Fruit fly (Drosophila melanogaster) whole organism, embryonic: ENCODE results near the gene CG3704.
A peak's percentile ranks its signal among the peaks of the same experiment; 100 is the strongest.

Experiments
- Atf-2 ChIP-seq: fragments of 200-800 bp; sonication (Bioruptor generic); optimal IDR thresholded peaks from 2 replicates; lab custom pipeline; 2016; ENCODE audit warnings: missing biosample characterization, missing genetic modification characterization
- Atf3 ChIP-seq: fragments of 200-800 bp; sonication (Bioruptor generic); optimal IDR thresholded peaks from 3 replicates; lab custom pipeline; 2016; ENCODE audit warnings: missing biosample characterization, missing genetic modification characterization
- Bgb ChIP-seq: fragments of 200-800 bp; sonication (Bioruptor generic); IDR thresholded peaks from 2 replicates; pipeline ENCODE4 v1.3.6; 2022; ENCODE audit warnings: missing biosample characterization, missing genetic modification characterization; ENCODE audit not compliant: partially characterized antibody
- CG10267 ChIP-seq: fragments of 200-800 bp; sonication (Bioruptor generic); optimal IDR thresholded peaks from 2 replicates; lab custom pipeline; 2018; ENCODE audit warnings: missing biosample characterization, mild to moderate bottlenecking, missing genetic modification characterization, moderate library complexity
- CG10366 ChIP-seq: fragments of 200-800 bp; sonication (Bioruptor generic); IDR thresholded peaks from 2 replicates; pipeline ENCODE4 v1.3.6; 2022; ENCODE audit warnings: missing biosample characterization, missing genetic modification characterization
- CG10462 ChIP-seq: fragments of 200-800 bp; sonication (Bioruptor generic); optimal IDR thresholded peaks from 2 replicates; lab custom pipeline; 2016; ENCODE audit warnings: missing biosample characterization, missing genetic modification characterization
- CG10959 ChIP-seq: fragments of 200-800 bp; sonication (Bioruptor generic); IDR thresholded peaks from 2 replicates; pipeline ENCODE4 v1.3.6; 2022; ENCODE audit warnings: missing biosample characterization, missing genetic modification characterization
- CG10979 ChIP-seq: fragments of 200-800 bp; sonication (Bioruptor generic); optimal IDR thresholded peaks from 2 replicates; lab custom pipeline; 2018; ENCODE audit warnings: missing biosample characterization, mild to moderate bottlenecking, missing genetic modification characterization, moderate library complexity
- CG11560 ChIP-seq: fragments of 200-800 bp; sonication (Bioruptor generic); IDR thresholded peaks from 3 replicates; pipeline ENCODE4 v1.3.6; 2022; ENCODE audit warnings: missing biosample characterization, missing genetic modification characterization
- CG12299 ChIP-seq: fragments of 200-800 bp; sonication (Bioruptor generic); optimal IDR thresholded peaks from 2 replicates; lab custom pipeline; 2018; ENCODE audit warnings: missing biosample characterization, mild to moderate bottlenecking, missing genetic modification characterization
- CG12769 ChIP-seq: fragments of 200-800 bp; sonication (Bioruptor generic); optimal IDR thresholded peaks from 2 replicates; lab custom pipeline; 2019; ENCODE audit warnings: missing biosample characterization, mild to moderate bottlenecking, missing genetic modification characterization, moderate library complexity
- CG14050 ChIP-seq: fragments of 200-800 bp; sonication (Bioruptor generic); IDR thresholded peaks from 3 replicates; pipeline ENCODE4 v1.3.6; 2022; ENCODE audit warnings: missing biosample characterization, missing genetic modification characterization
- CG14860 ChIP-seq: fragments of 200-800 bp; sonication (Bioruptor generic); IDR thresholded peaks from 3 replicates; pipeline ENCODE4 v1.3.6; 2022; ENCODE audit warnings: missing biosample characterization, missing genetic modification characterization; ENCODE audit not compliant: partially characterized antibody
- CG18599 ChIP-seq: fragments of 200-800 bp; sonication (Bioruptor generic); optimal IDR thresholded peaks from 3 replicates; lab custom pipeline; 2017; ENCODE audit warnings: missing biosample characterization, missing genetic modification characterization, mild to moderate bottlenecking, moderate library complexity, missing genetic modification reagents
- CG2129 ChIP-seq: fragments of 200-800 bp; sonication (Bioruptor generic); IDR thresholded peaks from 2 replicates; pipeline ENCODE4 v1.3.6; 2022; ENCODE audit warnings: missing biosample characterization, missing genetic modification characterization; ENCODE audit not compliant: partially characterized antibody
- CG3065 ChIP-seq: fragments of 200-800 bp; sonication (Bioruptor generic); optimal IDR thresholded peaks from 2 replicates; lab custom pipeline; 2016; ENCODE audit warnings: missing biosample characterization, missing genetic modification characterization
- CG31441 ChIP-seq: fragments of 200-800 bp; sonication (Bioruptor generic); IDR thresholded peaks from 2 replicates; pipeline ENCODE4 v1.3.6; 2022; ENCODE audit warnings: missing biosample characterization, missing genetic modification characterization
- CG4424 ChIP-seq: fragments of 200-800 bp; sonication (Bioruptor generic); optimal IDR thresholded peaks from 3 replicates; lab custom pipeline; 2016; ENCODE audit warnings: missing biosample characterization, missing genetic modification characterization
- CG5180 ChIP-seq: fragments of 200-800 bp; sonication (Bioruptor generic); optimal IDR thresholded peaks from 3 replicates; lab custom pipeline; 2017; ENCODE audit warnings: missing biosample characterization, missing genetic modification characterization, mild to moderate bottlenecking, moderate library complexity, missing genetic modification reagents
- CG6175 ChIP-seq: fragments of 200-800 bp; sonication (Bioruptor generic); IDR thresholded peaks from 3 replicates; pipeline ENCODE4 v1.3.6; 2022; ENCODE audit warnings: missing biosample characterization, missing genetic modification characterization
- CG6689 ChIP-seq: fragments of 200-800 bp; sonication (Bioruptor generic); IDR thresholded peaks from 2 replicates; pipeline ENCODE4 v1.3.6; 2022; ENCODE audit warnings: missing biosample characterization, missing genetic modification characterization
- GATAe ChIP-seq: fragments of 200-800 bp; sonication (Bioruptor generic); conservative IDR thresholded peaks from 2 replicates; pipeline ENCODE4 v1.3.6; 2022; ENCODE audit warnings: missing biosample characterization, missing genetic modification characterization
- Gug ChIP-seq: fragments of 200-800 bp; sonication (Bioruptor generic); IDR thresholded peaks from 4 replicates; pipeline ENCODE4 v1.3.6; 2022; ENCODE audit warnings: missing biosample characterization, missing genetic modification characterization
- HHEX ChIP-seq: fragments of 200-800 bp; sonication (Bioruptor generic); optimal IDR thresholded peaks from 3 replicates; lab custom pipeline; 2017; ENCODE audit warnings: missing biosample characterization, mild to moderate bottlenecking, missing genetic modification characterization, missing genetic modification reagents
- Hey ChIP-seq: fragments of 200-800 bp; sonication (Bioruptor generic); optimal IDR thresholded peaks from 3 replicates; lab custom pipeline; 2018; ENCODE audit warnings: missing biosample characterization, mild to moderate bottlenecking, missing genetic modification characterization
- HmgD ChIP-seq: fragments of 200-800 bp; sonication (Bioruptor generic); optimal IDR thresholded peaks from 3 replicates; lab custom pipeline; 2016; ENCODE audit warnings: missing biosample characterization, missing genetic modification characterization
- NC2α ChIP-seq: fragments of 200-800 bp; sonication (Bioruptor generic); optimal IDR thresholded peaks from 2 replicates; lab custom pipeline; 2016; ENCODE audit warnings: missing biosample characterization, missing genetic modification characterization
- Nf-YC ChIP-seq: fragments of 200-800 bp; optimal IDR thresholded peaks from 3 replicates; lab custom pipeline; 2019; ENCODE audit warnings: missing biosample characterization, mild to moderate bottlenecking, missing genetic modification characterization, moderate library complexity
- Pdp1 ChIP-seq, 2 experiments: fragments of 200-800 bp; sonication (Bioruptor generic); optimal IDR thresholded peaks; 3 replicates each; lab custom pipeline; 2016; ENCODE audit warnings: missing biosample characterization in 2 of 2, missing genetic modification characterization in 2 of 2, mild to moderate bottlenecking in 1 of 2, moderate library complexity in 1 of 2
- Sox100B ChIP-seq: fragments of 200-800 bp; sonication (Bioruptor generic); optimal IDR thresholded peaks from 3 replicates; lab custom pipeline; 2018; ENCODE audit warnings: missing biosample characterization, mild to moderate bottlenecking, missing genetic modification characterization
- Sry-δ ChIP-seq: fragments of 200-800 bp; sonication (Bioruptor generic); optimal IDR thresholded peaks from 2 replicates; lab custom pipeline; 2016; ENCODE audit warnings: missing biosample characterization, missing genetic modification characterization
- Ssrp ChIP-seq: fragments of 200-800 bp; sonication (Bioruptor generic); optimal IDR thresholded peaks from 2 replicates; lab custom pipeline; 2018; ENCODE audit warnings: missing biosample characterization, mild to moderate bottlenecking, missing genetic modification characterization, moderate library complexity
- bsh ChIP-seq, 2 experiments: fragments of 200-800 bp; sonication (Bioruptor generic); optimal IDR thresholded peaks; 2 replicates each; lab custom pipeline; 2017 to 2018; ENCODE audit warnings: mild to moderate bottlenecking in 2 of 2, missing biosample characterization in 2 of 2, missing genetic modification characterization in 2 of 2, moderate library complexity in 1 of 2
- dmrt99B ChIP-seq: fragments of 200-800 bp; sonication (Bioruptor generic); optimal IDR thresholded peaks from 2 replicates; lab custom pipeline; 2018; ENCODE audit warnings: missing biosample characterization, mild to moderate bottlenecking, missing genetic modification characterization, moderate library complexity
- dysf ChIP-seq: fragments of 200-800 bp; sonication (Bioruptor generic); IDR thresholded peaks from 3 replicates; pipeline ENCODE4 v1.3.6; 2022; ENCODE audit warnings: missing biosample characterization, missing genetic modification characterization
- grau ChIP-seq: fragments of 200-800 bp; optimal IDR thresholded peaks from 3 replicates; lab custom pipeline; 2019; ENCODE audit warnings: missing biosample characterization, mild to moderate bottlenecking, missing genetic modification characterization, moderate library complexity
- gsb ChIP-seq: fragments of 200-800 bp; sonication (Bioruptor generic); IDR thresholded peaks from 2 replicates; pipeline ENCODE4 v1.3.6; 2022; ENCODE audit warnings: missing biosample characterization, missing genetic modification characterization
- ind ChIP-seq: fragments of 200-800 bp; sonication (Bioruptor generic); optimal IDR thresholded peaks from 3 replicates; lab custom pipeline; 2016; ENCODE audit warnings: missing biosample characterization, missing genetic modification characterization
- insv ChIP-seq, 2 experiments: fragments of 200-800 bp; sonication (Bioruptor generic); optimal IDR thresholded peaks; 3 replicates each; lab custom pipeline; 2016 to 2018; ENCODE audit warnings: missing biosample characterization in 2 of 2, missing genetic modification characterization in 2 of 2
- knrl ChIP-seq: fragments of 200-800 bp; sonication (Bioruptor generic); IDR thresholded peaks from 3 replicates; pipeline ENCODE4 v1.3.6; 2022; ENCODE audit warnings: missing biosample characterization, missing genetic modification characterization; ENCODE audit not compliant: partially characterized antibody
- nerfin-1 ChIP-seq: fragments of 200-800 bp; sonication (Bioruptor generic); optimal IDR thresholded peaks from 3 replicates; lab custom pipeline; 2019; ENCODE audit warnings: missing biosample characterization, mild to moderate bottlenecking, missing genetic modification characterization, moderate library complexity
- org-1 ChIP-seq: fragments of 200-800 bp; sonication (Bioruptor generic); optimal IDR thresholded peaks from 2 replicates; lab custom pipeline; 2017; ENCODE audit warnings: missing biosample characterization, missing genetic modification characterization
- ranshi ChIP-seq: fragments of 200-800 bp; sonication (Bioruptor generic); IDR thresholded peaks from 2 replicates; pipeline ENCODE4 v1.3.6; 2022; ENCODE audit warnings: missing biosample characterization, missing genetic modification characterization
- rib ChIP-seq: fragments of 200-800 bp; sonication (Bioruptor generic); IDR thresholded peaks from 2 replicates; pipeline ENCODE4 v1.3.6; 2022; ENCODE audit warnings: missing biosample characterization, missing genetic modification characterization
- row ChIP-seq: fragments of 200-800 bp; sonication (Bioruptor generic); IDR thresholded peaks from 3 replicates; pipeline ENCODE4 v1.3.6; 2022; ENCODE audit warnings: missing biosample characterization, missing genetic modification characterization
- sima ChIP-seq: fragments of 200-800 bp; sonication (Bioruptor generic); optimal IDR thresholded peaks from 2 replicates; lab custom pipeline; 2016; ENCODE audit warnings: missing biosample characterization, missing genetic modification characterization
- ssp ChIP-seq: fragments of 200-800 bp; sonication (Bioruptor generic); IDR thresholded peaks from 2 replicates; pipeline ENCODE4 v1.3.6; 2022; ENCODE audit warnings: missing biosample characterization, missing genetic modification characterization
- stwl ChIP-seq: fragments of 200-800 bp; sonication (Bioruptor generic); optimal IDR thresholded peaks from 3 replicates; lab custom pipeline; 2018; ENCODE audit warnings: missing biosample characterization, mild to moderate bottlenecking, missing genetic modification characterization, moderate library complexity
- tgo ChIP-seq: fragments of 200-800 bp; sonication (Bioruptor generic); IDR thresholded peaks from 3 replicates; pipeline ENCODE4 v1.3.6; 2022; ENCODE audit warnings: missing biosample characterization, missing genetic modification characterization
- toy ChIP-seq: fragments of 200-800 bp; sonication (Bioruptor generic); IDR thresholded peaks from 2 replicates; pipeline ENCODE4 v1.3.6; 2022; ENCODE audit warnings: missing biosample characterization, missing genetic modification characterization
- ttk ChIP-seq: fragments of 200-800 bp; sonication (Bioruptor generic); IDR thresholded peaks from 2 replicates; pipeline ENCODE4 v2.1.2; 2022; ENCODE audit warnings: missing biosample characterization, missing genetic modification characterization

CG3704 gene

DNA sequence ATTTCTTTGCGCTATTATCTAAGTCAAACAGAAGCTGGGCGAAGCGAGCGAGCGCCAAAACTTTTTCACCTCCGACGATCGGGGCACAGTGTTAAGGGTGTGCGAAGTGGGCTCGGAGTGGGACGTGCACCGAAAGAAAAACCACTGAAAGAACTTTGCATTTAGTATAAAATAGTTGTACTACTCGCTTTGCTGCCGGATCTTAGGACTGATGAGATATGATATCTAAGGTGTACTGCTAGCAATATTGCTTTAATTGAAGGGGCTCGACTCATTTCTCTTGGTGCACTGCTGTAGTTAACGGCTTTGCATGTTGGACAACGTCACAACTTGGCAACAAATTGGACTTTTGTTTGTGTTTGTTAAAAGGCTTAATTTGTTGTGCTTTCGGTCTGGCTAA lies 13.2 kb upstream of the CG3704 start (continued):
- TF ChIP-seq CG4424 (GFP tag; lab: Kevin White, UChicago) = no peak
- no peak for TF ChIP-seq stwl (tag; lab: Kevin White, UChicago)
- TF ChIP-seq CG12299 (tag; lab: Kevin White, UChicago) = no peak
- TF ChIP-seq ttk (GFP tag; lab: Robert Waterston, UW) = peak; percentile 20; the same call in 1 of the 2 replicates
- no peak for TF ChIP-seq Gug (GFP tag; lab: Robert Waterston, UW)
- no peak for TF ChIP-seq CG3065 (GFP tag; lab: Kevin White, UChicago)
- TF ChIP-seq CG11560 (tag; lab: Robert Waterston, UW) = no peak
- TF ChIP-seq rib = no peak
- TF ChIP-seq Hey (tag; lab: Kevin White, UChicago) = no peak
- no peak for TF ChIP-seq bsh (GFP tag; optimal IDR thresholded peaks at IDR 0.05; lab: Kevin White, UChicago)
- no peak for TF ChIP-seq HmgD
- no peak for TF ChIP-seq ssp (GFP tag; lab: Robert Waterston, UW)
- peak; percentile 33 for TF ChIP-seq CG18599 (GFP tag; lab: Kevin White, UChicago)
- TF ChIP-seq HHEX (GFP tag; lab: Kevin White, UChicago) = no peak
- no peak for TF ChIP-seq ranshi
- TF ChIP-seq Ssrp = no peak
- peak; percentile 27; the same call in 1 of the 3 replicates for TF ChIP-seq tgo (GFP tag; lab: Robert Waterston, UW)
- no peak for TF ChIP-seq CG14860 (GFP tag; lab: Robert Waterston, UW)
- TF ChIP-seq org-1 (GFP tag; lab: Kevin White, UChicago) = no peak
- TF ChIP-seq knrl (GFP tag; lab: Robert Waterston, UW) = no peak
- TF ChIP-seq grau (tag; lab: Kevin White, UChicago) = peak; percentile 4
- no peak for TF ChIP-seq CG10462 (GFP tag; lab: Kevin White, UChicago)
- TF ChIP-seq Atf-2 = no peak
- TF ChIP-seq toy (GFP tag; lab: Robert Waterston, UW) = no peak
- no peak for TF ChIP-seq CG10959 (GFP tag; lab: Robert Waterston, UW)
- TF ChIP-seq Nf-YC = no peak
- no peak for TF ChIP-seq sima
- peak in 1 of 2 experiments; percentile 9 for TF ChIP-seq Pdp1 (GFP tag; optimal IDR thresholded peaks at IDR 0.05; lab: Kevin White, UChicago)
- no peak for TF ChIP-seq CG2129 (GFP tag; lab: Robert Waterston, UW)
- TF ChIP-seq CG5180 = no peak
- TF ChIP-seq CG6175 (GFP tag; lab: Robert Waterston, UW) = no peak
- no peak for TF ChIP-seq NC2α (GFP tag; lab: Kevin White, UChicago)
- TF ChIP-seq ind (GFP tag; lab: Kevin White, UChicago) = no peak
- no peak for TF ChIP-seq CG6689
- no peak for TF ChIP-seq gsb (GFP tag; lab: Robert Waterston, UW)
- TF ChIP-seq CG10366 (GFP tag; lab: Robert Waterston, UW) = no peak
- peak; percentile 32; the same call in 2 of the 3 replicates for TF ChIP-seq row (GFP tag; lab: Robert Waterston, UW)
- TF ChIP-seq Sox100B (GFP tag; lab: Kevin White, UChicago) = no peak
- TF ChIP-seq dysf (GFP tag; lab: Robert Waterston, UW) = 0 out of 3 replicates have a peak, but pooled peaks have one; percentile 33
- no peak for TF ChIP-seq dmrt99B (tag; lab: Kevin White, UChicago)
- no peak for TF ChIP-seq CG31441
- TF ChIP-seq CG14050 (GFP tag; lab: Robert Waterston, UW) = no peak
- TF ChIP-seq Bgb (GFP tag; lab: Robert Waterston, UW) = no peak
- TF ChIP-seq Atf3 (GFP tag; lab: Kevin White, UChicago) = no peak
- no peak for TF ChIP-seq nerfin-1 (tag; lab: Kevin White, UChicago)
- TF ChIP-seq CG10979 (tag; lab: Kevin White, UChicago) = no peak
- TF ChIP-seq CG10267 (tag; lab: Kevin White, UChicago) = no peak
- TF ChIP-seq GATAe (GFP tag; lab: Robert Waterston, UW) = no peak
- TF ChIP-seq insv (GFP tag; optimal IDR thresholded peaks at IDR 0.05; lab: Kevin White, UChicago) = no peak
- TF ChIP-seq CG12769 (tag; lab: Kevin White, UChicago) = peak; percentile 5
- no peak for TF ChIP-seq Sry-δ (GFP tag; lab: Kevin White, UChicago)
